Fruit fly (Drosophila melanogaster) whole organism, embryonic: ENCODE data around the gene bor.

Experiments used
- ATbp ChIP-seq: fragments of 200-800 bp; sonication (Bioruptor generic); optimal IDR thresholded peaks from 2 replicates; lab custom pipeline; 2017; ENCODE audit warnings: missing biosample characterization, mild to moderate bottlenecking, missing genetic modification characterization, missing genetic modification reagents
- Antp ChIP-seq: fragments of 200-800 bp; sonication (Bioruptor generic); optimal IDR thresholded peaks from 3 replicates; lab custom pipeline; 2016; ENCODE audit warnings: missing biosample characterization, missing genetic modification characterization
- Bgb ChIP-seq: fragments of 200-800 bp; sonication (Bioruptor generic); IDR thresholded peaks from 2 replicates; pipeline ENCODE4 v1.3.6; 2022; ENCODE audit warnings: missing biosample characterization, missing genetic modification characterization; ENCODE audit not compliant: partially characterized antibody
- CG10462 ChIP-seq: fragments of 200-800 bp; sonication (Bioruptor generic); optimal IDR thresholded peaks from 2 replicates; lab custom pipeline; 2016; ENCODE audit warnings: missing biosample characterization, missing genetic modification characterization
- CG12769 ChIP-seq: fragments of 200-800 bp; sonication (Bioruptor generic); optimal IDR thresholded peaks from 2 replicates; lab custom pipeline; 2019; ENCODE audit warnings: missing biosample characterization, mild to moderate bottlenecking, missing genetic modification characterization, moderate library complexity
- CG13894 ChIP-seq: fragments of 200-800 bp; sonication (Bioruptor generic); optimal IDR thresholded peaks from 3 replicates; lab custom pipeline; 2018; ENCODE audit warnings: missing biosample characterization, mild to moderate bottlenecking, missing genetic modification characterization, moderate library complexity
- CG14710 ChIP-seq: fragments of 200-800 bp; sonication (Bioruptor generic); optimal IDR thresholded peaks from 3 replicates; lab custom pipeline; 2019; ENCODE audit warnings: missing biosample characterization, mild to moderate bottlenecking, missing genetic modification characterization, moderate library complexity
- CG14860 ChIP-seq: fragments of 200-800 bp; sonication (Bioruptor generic); IDR thresholded peaks from 3 replicates; pipeline ENCODE4 v1.3.6; 2022; ENCODE audit warnings: missing biosample characterization, missing genetic modification characterization; ENCODE audit not compliant: partially characterized antibody
- CG17612 ChIP-seq: fragments of 200-800 bp; sonication (Bioruptor generic); IDR thresholded peaks from 2 replicates; pipeline ENCODE4 v1.3.6; 2022; ENCODE audit warnings: missing biosample characterization, missing genetic modification characterization
- CG17829 ChIP-seq: fragments of 200-800 bp; optimal IDR thresholded peaks from 2 replicates; lab custom pipeline; 2019; ENCODE audit warnings: missing biosample characterization, mild to moderate bottlenecking, missing genetic modification characterization, moderate library complexity
- CG2129 ChIP-seq: fragments of 200-800 bp; sonication (Bioruptor generic); IDR thresholded peaks from 2 replicates; pipeline ENCODE4 v1.3.6; 2022; ENCODE audit warnings: missing biosample characterization, missing genetic modification characterization; ENCODE audit not compliant: partially characterized antibody
- CG2712 ChIP-seq: fragments of 200-800 bp; optimal IDR thresholded peaks from 3 replicates; lab custom pipeline; 2019; ENCODE audit warnings: missing biosample characterization, mild to moderate bottlenecking, missing genetic modification characterization, moderate library complexity
- CG2875 ChIP-seq: fragments of 200-800 bp; sonication (Bioruptor generic); optimal IDR thresholded peaks from 2 replicates; lab custom pipeline; 2017; ENCODE audit warnings: missing biosample characterization, mild to moderate bottlenecking, missing genetic modification characterization, missing genetic modification reagents
- CG33213 ChIP-seq: fragments of 200-800 bp; sonication (Bioruptor generic); optimal IDR thresholded peaks from 3 replicates; lab custom pipeline; 2016; ENCODE audit warnings: missing biosample characterization, missing genetic modification characterization
- CG6765 ChIP-seq: fragments of 200-800 bp; sonication (Bioruptor generic); optimal IDR thresholded peaks from 3 replicates; lab custom pipeline; 2017; ENCODE audit warnings: missing biosample characterization, mild to moderate bottlenecking, missing genetic modification characterization
- CG8359 ChIP-seq: fragments of 200-800 bp; sonication (Bioruptor generic); optimal IDR thresholded peaks from 2 replicates; lab custom pipeline; 2017; ENCODE audit warnings: missing biosample characterization, mild to moderate bottlenecking, missing genetic modification characterization, borderline replicate concordance
- Dll ChIP-seq: fragments of 200-800 bp; sonication (Bioruptor generic); IDR thresholded peaks from 4 replicates; pipeline ENCODE4 v1.3.6; 2022; ENCODE audit warnings: missing biosample characterization, missing genetic modification characterization; ENCODE audit not compliant: partially characterized antibody
- Drgx ChIP-seq: fragments of 200-800 bp; sonication (Bioruptor generic); IDR thresholded peaks from 2 replicates; pipeline ENCODE4 v1.3.6; 2022; ENCODE audit warnings: missing biosample characterization, missing genetic modification characterization
- Ets65A ChIP-seq: fragments of 200-800 bp; sonication (Bioruptor generic); peaks from one replicate; lab custom pipeline; 2016; ENCODE audit warnings: missing biosample characterization, missing genetic modification characterization
- Med ChIP-seq: fragments of 200-800 bp; sonication (Bioruptor generic); peaks from one replicate; lab custom pipeline; 2016; ENCODE audit warnings: missing biosample characterization, missing genetic modification characterization, mild to moderate bottlenecking, inconsistent platforms, moderate library complexity
- Nf-YA ChIP-seq: fragments of 200-800 bp; sonication (Bioruptor generic); IDR thresholded peaks from 2 replicates; pipeline ENCODE4 v1.3.6; 2022; ENCODE audit warnings: missing biosample characterization, missing genetic modification characterization
- chinmo ChIP-seq: fragments of 200-800 bp; sonication (Bioruptor generic); IDR thresholded peaks from 4 replicates; pipeline ENCODE4 v1.3.6; 2022; ENCODE audit warnings: missing biosample characterization, missing genetic modification characterization; ENCODE audit not compliant: partially characterized antibody
- crol ChIP-seq: fragments of 200-800 bp; sonication (Bioruptor generic); IDR thresholded peaks from 2 replicates; pipeline ENCODE4 v1.3.6; 2022; ENCODE audit warnings: missing biosample characterization, missing genetic modification characterization
- dmrt99B ChIP-seq: fragments of 200-800 bp; sonication (Bioruptor generic); optimal IDR thresholded peaks from 2 replicates; lab custom pipeline; 2018; ENCODE audit warnings: missing biosample characterization, mild to moderate bottlenecking, missing genetic modification characterization, moderate library complexity
- dysf ChIP-seq: fragments of 200-800 bp; sonication (Bioruptor generic); IDR thresholded peaks from 3 replicates; pipeline ENCODE4 v1.3.6; 2022; ENCODE audit warnings: missing biosample characterization, missing genetic modification characterization
- ftz-f1 ChIP-seq: fragments of 200-800 bp; sonication (Bioruptor generic); optimal IDR thresholded peaks from 2 replicates; lab custom pipeline; 2016; ENCODE audit warnings: missing biosample characterization, missing genetic modification characterization
- grau ChIP-seq: fragments of 200-800 bp; optimal IDR thresholded peaks from 3 replicates; lab custom pipeline; 2019; ENCODE audit warnings: missing biosample characterization, mild to moderate bottlenecking, missing genetic modification characterization, moderate library complexity
- h ChIP-seq: fragments of >200 bp; optimal IDR thresholded peaks from 2 replicates; lab custom pipeline; 2017
- kah ChIP-seq: fragments of 200-800 bp; sonication (Bioruptor generic); optimal IDR thresholded peaks from 2 replicates; lab custom pipeline; 2018; ENCODE audit warnings: missing biosample characterization, mild to moderate bottlenecking, missing genetic modification characterization
- ken ChIP-seq: fragments of 200-800 bp; sonication (Bioruptor generic); IDR thresholded peaks from 3 replicates; pipeline ENCODE4 v1.3.6; 2022; ENCODE audit warnings: missing biosample characterization, missing genetic modification characterization
- lab ChIP-seq: fragments of 200-800 bp; sonication (Bioruptor generic); optimal IDR thresholded peaks from 3 replicates; lab custom pipeline; 2017; ENCODE audit warnings: missing biosample characterization, missing genetic modification characterization, mild to moderate bottlenecking, moderate library complexity, missing genetic modification reagents
- lmd ChIP-seq: fragments of 200-800 bp; sonication (Bioruptor generic); IDR thresholded peaks from 2 replicates; pipeline ENCODE4 v1.3.6; 2022; ENCODE audit warnings: missing biosample characterization, missing genetic modification characterization
- mirr ChIP-seq: fragments of 200-800 bp; sonication (Bioruptor generic); optimal IDR thresholded peaks from 3 replicates; lab custom pipeline; 2018; ENCODE audit warnings: missing biosample characterization, mild to moderate bottlenecking, missing genetic modification characterization
- sens ChIP-seq: fragments of 200-800 bp; sonication (Bioruptor generic); peaks from one replicate; lab custom pipeline; 2016; ENCODE audit warnings: missing biosample characterization, missing genetic modification characterization
- so ChIP-seq: fragments of 200-800 bp; sonication (Bioruptor generic); IDR thresholded peaks from 3 replicates; pipeline ENCODE4 v1.3.6; 2022; ENCODE audit warnings: missing biosample characterization, missing genetic modification characterization
- sob ChIP-seq: fragments of 200-800 bp; sonication (Bioruptor generic); IDR thresholded peaks from 2 replicates; pipeline ENCODE4 v1.3.6; 2022; ENCODE audit warnings: missing biosample characterization, missing genetic modification characterization
- stwl ChIP-seq: fragments of 200-800 bp; sonication (Bioruptor generic); optimal IDR thresholded peaks from 3 replicates; lab custom pipeline; 2018; ENCODE audit warnings: missing biosample characterization, mild to moderate bottlenecking, missing genetic modification characterization, moderate library complexity
- trh ChIP-seq: fragments of 200-800 bp; sonication (Bioruptor generic); optimal IDR thresholded peaks from 2 replicates; lab custom pipeline; 2016; ENCODE audit warnings: missing biosample characterization, missing genetic modification characterization
- ttk ChIP-seq: fragments of 200-800 bp; sonication (Bioruptor generic); IDR thresholded peaks from 2 replicates; pipeline ENCODE4 v2.1.2; 2022; ENCODE audit warnings: missing biosample characterization, missing genetic modification characterization
- vvl ChIP-seq: fragments of 200-800 bp; sonication (Bioruptor generic); IDR thresholded peaks from 2 replicates; pipeline ENCODE4 v1.3.6; 2022; ENCODE audit warnings: missing biosample characterization, missing genetic modification characterization
- zfh1 ChIP-seq: fragments of 200-800 bp; sonication (Bioruptor generic); IDR thresholded peaks from 3 replicates; pipeline ENCODE4 v1.3.6; 2022; ENCODE audit warnings: missing biosample characterization, missing genetic modification characterization

The bor gene

DNA sequence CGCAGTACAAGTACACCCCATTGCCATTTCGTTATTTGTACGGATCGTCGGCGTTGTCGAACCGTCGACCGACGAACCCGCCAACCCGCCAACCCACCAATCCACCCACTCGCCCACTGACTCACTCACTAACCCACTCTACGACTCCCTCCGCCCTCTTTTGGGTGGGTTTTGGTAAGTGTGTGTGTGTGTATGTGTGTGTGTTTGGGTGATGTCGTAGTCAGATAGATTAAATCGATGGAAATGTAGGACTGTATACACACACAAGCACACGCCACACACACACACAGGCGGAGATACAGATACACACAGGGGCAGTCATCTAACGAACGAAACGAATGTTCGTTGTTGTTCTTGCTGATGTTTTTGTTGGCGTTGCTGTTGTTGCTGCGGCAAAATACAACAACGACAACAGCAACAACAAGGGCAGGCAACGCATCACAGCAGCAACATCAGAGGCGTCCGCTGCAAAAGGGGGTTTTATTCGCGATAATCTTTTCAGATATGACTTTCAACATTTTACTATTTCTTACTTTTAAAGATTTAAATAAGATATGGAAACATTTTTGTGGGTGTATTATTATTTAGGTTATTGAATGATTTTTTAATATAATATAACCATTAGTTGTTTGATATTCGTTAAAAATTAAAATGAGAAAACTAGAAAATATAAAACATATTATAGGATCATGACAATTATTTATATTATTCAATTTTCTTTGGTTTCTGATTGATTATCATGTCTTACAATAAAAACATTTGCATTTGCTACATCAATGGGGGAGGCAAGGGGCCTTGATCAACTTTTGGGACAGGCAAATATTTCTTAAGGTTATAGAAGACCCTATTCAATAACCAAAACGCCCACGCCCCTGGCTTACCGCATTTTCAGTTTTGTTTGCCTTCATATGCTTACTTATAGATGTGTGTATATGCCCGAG, 42.3 kb downstream of the bor start (continued):
- TF ChIP-seq CG10462 (GFP tag; lab: Kevin White, UChicago) (peak; percentile 83), CG6765 (GFP tag; lab: Kevin White, UChicago) (peak; percentile 91), Bgb (peak; percentile 29; the same call in 1 of the 2 replicates), Nf-YA (GFP tag; lab: Robert Waterston, UW) (0 out of 2 replicates have a peak, but pooled peaks have one; percentile 11)
- TF ChIP-seq, all 482 proteins: peak for 336

DNA sequence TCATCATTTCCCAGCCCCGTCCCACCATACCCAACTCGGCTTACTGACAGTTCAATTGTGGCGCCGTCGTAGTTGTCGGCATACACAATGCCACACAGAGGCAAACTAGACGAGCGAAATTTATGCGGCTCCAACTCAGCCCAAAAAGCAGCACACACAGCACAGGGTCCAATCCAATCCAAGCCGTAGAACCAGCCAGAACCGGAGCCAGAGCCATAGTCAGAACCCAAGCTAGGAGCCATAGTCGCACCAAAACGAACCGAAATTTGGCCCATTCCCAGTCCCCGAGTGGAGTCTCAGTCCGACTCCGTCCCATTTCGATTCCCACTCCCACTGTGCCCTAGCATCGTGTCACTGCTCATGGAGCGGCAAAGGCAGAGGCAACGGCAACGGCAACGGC, 43.1 kb downstream of the bor start:
- TF ChIP-seq CG6765 (GFP tag; lab: Kevin White, UChicago) = peak; percentile 14
- peak; percentile 6; the same call in 1 of the 3 replicates for TF ChIP-seq dysf (GFP tag; lab: Robert Waterston, UW)
- TF ChIP-seq ATbp (GFP tag; lab: Kevin White, UChicago) = no peak
- peak; percentile 93 for TF ChIP-seq Ets65A
- peak; percentile 84 for TF ChIP-seq CG13894 (tag; lab: Kevin White, UChicago)
- 0 out of 3 replicates have a peak, but pooled peaks have one; percentile 6 for TF ChIP-seq ken (GFP tag; lab: Robert Waterston, UW)
- no peak for TF ChIP-seq Dll (GFP tag; lab: Robert Waterston, UW)
- 0 out of 2 replicates have a peak, but pooled peaks have one; percentile 13 for TF ChIP-seq lmd (GFP tag; lab: Robert Waterston, UW)
- peak; percentile 48 for TF ChIP-seq Med (GFP tag; lab: Kevin White, UChicago)
- peak; percentile 32; the same call in 1 of the 2 replicates for TF ChIP-seq crol
- TF ChIP-seq CG17612 = no peak
- TF ChIP-seq h = no peak
- TF ChIP-seq lab (GFP tag; lab: Kevin White, UChicago) = peak; percentile 7

DNA sequence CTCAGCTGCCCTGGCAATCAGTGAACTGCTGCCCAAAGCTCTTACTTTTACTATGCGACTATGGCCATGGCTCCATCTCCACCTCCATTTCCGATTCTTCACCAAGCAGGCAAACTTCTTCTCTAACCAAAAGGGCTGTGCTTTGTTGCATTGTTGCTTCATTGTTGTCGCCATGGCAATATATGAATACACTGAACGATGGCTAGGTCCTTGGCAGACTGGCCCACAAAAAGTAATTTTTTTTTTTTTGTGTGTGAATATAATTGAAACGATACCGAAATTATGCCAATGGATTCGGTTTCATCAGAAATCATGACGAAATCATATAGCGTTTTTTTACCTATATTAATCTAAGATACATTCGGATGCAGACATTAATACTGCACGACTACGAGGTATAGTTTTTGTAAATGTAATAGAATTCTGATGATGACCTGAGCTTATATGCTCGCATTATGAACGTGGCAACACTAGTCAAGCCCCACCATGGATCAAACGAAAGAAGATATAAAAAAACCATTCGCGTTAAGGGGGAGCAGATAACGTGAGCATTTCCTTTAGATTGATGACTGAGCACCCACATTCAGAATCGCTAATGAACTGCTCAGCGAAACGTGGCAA, 43.8 kb downstream of the bor start:
- TF ChIP-seq sens (GFP tag; lab: Kevin White, UChicago) (peak; percentile 64), so (no peak), Med (GFP tag; lab: Kevin White, UChicago) (peak; percentile 28), Drgx (GFP tag; lab: Robert Waterston, UW) (0 out of 2 replicates have a peak, but pooled peaks have one; percentile 25), Ets65A (peak; percentile 86), CG2129 (no peak), stwl (tag; lab: Kevin White, UChicago) (peak; percentile 44), CG2875 (GFP tag; lab: Kevin White, UChicago) (no peak), Antp (GFP tag; lab: Kevin White, UChicago) (no peak), CG33213 (GFP tag; lab: Kevin White, UChicago) (no peak)
- TF ChIP-seq, all 482 proteins: peak for 5

dm6 chr3R:16218251-16219030, 45.5 kb downstream of the bor start:
- TF ChIP-seq trh (GFP tag; lab: Kevin White, UChicago) (no peak), sob (GFP tag; lab: Robert Waterston, UW) (no peak), ttk (GFP tag; lab: Robert Waterston, UW) (0 out of 2 replicates have a peak, but pooled peaks have one; percentile 0), kah (GFP tag; lab: Kevin White, UChicago) (peak; percentile 39), dmrt99B (peak; percentile 5), ftz-f1 (peak; percentile 62), CG2712 (tag; lab: Kevin White, UChicago) (no peak), CG14710 (no peak), CG12769 (tag; lab: Kevin White, UChicago) (peak; percentile 29), grau (tag; lab: Kevin White, UChicago) (no peak), zfh1 (0 out of 3 replicates have a peak, but pooled peaks have one; percentile 18), mirr (no peak), CG17829 (tag; lab: Kevin White, UChicago) (no peak), vvl (0 out of 2 replicates have a peak, but pooled peaks have one; percentile 11), CG8359 (GFP tag; lab: Kevin White, UChicago) (no peak), CG14860 (GFP tag; lab: Robert Waterston, UW) (no peak; the same call in 2 of the 3 replicates), sens (GFP tag; lab: Kevin White, UChicago) (peak; percentile 17), chinmo (GFP tag; lab: Robert Waterston, UW) (0 out of 4 replicates have a peak, but pooled peaks have one; percentile 31)
